Fruit fly (Drosophila melanogaster) whole organism, adult: ENCODE data around the gene PCNA2.
A peak's percentile ranks its signal among the peaks of the same experiment; 100 is the strongest.

Experiments used
- CG11617 ChIP-seq: fragments of 200-800 bp; sonication (Bioruptor generic); optimal IDR thresholded peaks from 2 replicates; lab custom pipeline; 2017; ENCODE audit warnings: mild to moderate bottlenecking, missing biosample characterization, missing genetic modification reagents, missing genetic modification characterization
- CG12768 ChIP-seq: fragments of 200-800 bp; sonication (Bioruptor generic); optimal IDR thresholded peaks from 2 replicates; lab custom pipeline; 2017; ENCODE audit warnings: missing biosample characterization, missing genetic modification characterization, mild to moderate bottlenecking, moderate library complexity, missing genetic modification reagents
- CG14711 ChIP-seq: fragments of 200-800 bp; sonication (Bioruptor generic); optimal IDR thresholded peaks from 2 replicates; lab custom pipeline; 2018; ENCODE audit warnings: missing biosample characterization, mild to moderate bottlenecking, missing genetic modification characterization, moderate library complexity
- CG1620 ChIP-seq: fragments of 200-800 bp; sonication (Bioruptor generic); optimal IDR thresholded peaks from 2 replicates; lab custom pipeline; 2016; ENCODE audit warnings: missing biosample characterization, missing genetic modification characterization
- CG33017 ChIP-seq: fragments of 200-800 bp; sonication (Bioruptor generic); optimal IDR thresholded peaks from 2 replicates; lab custom pipeline; 2018; ENCODE audit warnings: missing biosample characterization, mild to moderate bottlenecking, missing genetic modification characterization, moderate library complexity
- CG5204 ChIP-seq: fragments of 200-800 bp; sonication (Bioruptor generic); optimal IDR thresholded peaks from 2 replicates; lab custom pipeline; 2016; ENCODE audit warnings: missing biosample characterization, missing genetic modification characterization
- CG7045 ChIP-seq: fragments of 200-800 bp; sonication (Bioruptor generic); optimal IDR thresholded peaks from 2 replicates; lab custom pipeline; 2017; ENCODE audit warnings: missing biosample characterization, mild to moderate bottlenecking, missing genetic modification characterization
- CG7101 ChIP-seq: fragments of 200-800 bp; sonication (Bioruptor generic); optimal IDR thresholded peaks from 2 replicates; lab custom pipeline; 2018; ENCODE audit warnings: missing biosample characterization, mild to moderate bottlenecking, missing genetic modification characterization, moderate library complexity
- Clk ChIP-seq: fragments of 200-800 bp; sonication (Bioruptor generic); optimal IDR thresholded peaks from 2 replicates; lab custom pipeline; 2017; ENCODE audit warnings: missing biosample characterization, missing genetic modification characterization
- Crg-1 ChIP-seq: fragments of 200-800 bp; sonication (Bioruptor generic); optimal IDR thresholded peaks from 2 replicates; lab custom pipeline; 2016; ENCODE audit warnings: missing biosample characterization, missing genetic modification characterization
- Hr96 ChIP-seq: fragments of 200-800 bp; sonication (Bioruptor generic); optimal IDR thresholded peaks from 2 replicates; lab custom pipeline; 2016; ENCODE audit warnings: missing biosample characterization, missing genetic modification characterization
- Mnt ChIP-seq: fragments of 200-800 bp; sonication (Bioruptor generic); optimal IDR thresholded peaks from 2 replicates; lab custom pipeline; 2016; ENCODE audit warnings: missing biosample characterization, mild to moderate bottlenecking, missing genetic modification characterization
- bab1 ChIP-seq: fragments of 200-800 bp; sonication (Bioruptor generic); optimal IDR thresholded peaks from 3 replicates; lab custom pipeline; 2019; ENCODE audit warnings: missing biosample characterization, mild to moderate bottlenecking, missing genetic modification characterization, moderate library complexity
- cic ChIP-seq: fragments of 200-800 bp; sonication (Bioruptor generic); optimal IDR thresholded peaks from 2 replicates; lab custom pipeline; 2017; ENCODE audit warnings: missing biosample characterization, mild to moderate bottlenecking, missing genetic modification characterization, moderate library complexity
- cnc ChIP-seq, 2 experiments: fragments of >200 bp; optimal IDR thresholded peaks; 2 replicates each; lab custom pipeline; 2017
- kay ChIP-seq: fragments of 200-800 bp; sonication (Bioruptor generic); peaks from one replicate; lab custom pipeline; 2016; ENCODE audit warnings: missing biosample characterization, missing genetic modification characterization, borderline replicate concordance
- ovo ChIP-seq: fragments of 200-800 bp; sonication (Bioruptor generic); optimal IDR thresholded peaks from 2 replicates; lab custom pipeline; 2016; ENCODE audit warnings: missing biosample characterization, missing genetic modification characterization
- pad ChIP-seq: fragments of 200-800 bp; sonication (Bioruptor generic); optimal IDR thresholded peaks from 3 replicates; lab custom pipeline; 2017; ENCODE audit warnings: missing biosample characterization, missing genetic modification characterization, mild to moderate bottlenecking, moderate library complexity, missing genetic modification reagents
- tj ChIP-seq: fragments of 200-800 bp; sonication (Bioruptor generic); optimal IDR thresholded peaks from 3 replicates; lab custom pipeline; 2017; ENCODE audit warnings: missing biosample characterization, mild to moderate bottlenecking, missing genetic modification characterization, moderate library complexity
- toe ChIP-seq: fragments of 200-800 bp; sonication (Bioruptor generic); optimal IDR thresholded peaks from 2 replicates; lab custom pipeline; 2016; ENCODE audit warnings: missing biosample characterization, missing genetic modification characterization

Gene PCNA2

dm6 chr2L:19563029-19563980 is 20.5 kb downstream of the PCNA2 start, which contains the start of gene CG13078:
TSS of gene CG13078 (plus strand) at chr2L:19563930.
- TF ChIP-seq cic (GFP tag; lab: Kevin White, UChicago) (no peak), tj (GFP tag; lab: Kevin White, UChicago) (peak; percentile 35), bab1 (no peak), cnc (optimal IDR thresholded peaks at IDR 0.05; lab: Kevin White, UChicago) (no peak)

- TF ChIP-seq Hr96 (GFP tag; lab: Kevin White, UChicago) (peak; percentile 5), CG12768 (GFP tag; lab: Kevin White, UChicago) (peak; percentile 6), tj (GFP tag; lab: Kevin White, UChicago) (peak; percentile 12), toe (GFP tag; lab: Kevin White, UChicago) (no peak), cnc (optimal IDR thresholded peaks at IDR 0.05; lab: Kevin White, UChicago) (no peak), CG11617 (no peak), Mnt (no peak), bab1 (peak; percentile 23), cic (GFP tag; lab: Kevin White, UChicago) (peak; percentile 52)
These were observed 34.4 kb downstream of the PCNA2 start for dm6 chr2L:19549412-19549811.

dm6 chr2L:19548158-19548557 is 35.6 kb downstream of the PCNA2 start, which contains the start of gene Tep4:
TSS of gene Tep4 (plus strand) at chr2L:19548507.
- TF ChIP-seq bab1 (no peak), CG11617 (no peak), pad (no peak), cic (GFP tag; lab: Kevin White, UChicago) (peak; percentile 48), CG5204 (GFP tag; lab: Kevin White, UChicago) (no peak), kay (GFP tag; lab: Kevin White, UChicago) (peak; percentile 98), ovo (peak; percentile 15)

- peak; percentile 73 for TF ChIP-seq CG33017 (tag; lab: Kevin White, UChicago)
- peak; percentile 21 for TF ChIP-seq Hr96 (GFP tag; lab: Kevin White, UChicago)
- no peak for TF ChIP-seq ovo
- peak; percentile 85 for TF ChIP-seq CG11617
- peak; percentile 44 to 86 for TF ChIP-seq cnc (optimal IDR thresholded peaks at IDR 0.05; lab: Kevin White, UChicago)
- no peak for TF ChIP-seq Clk (GFP tag; lab: Kevin White, UChicago)
- no peak for TF ChIP-seq CG1620 (GFP tag; lab: Kevin White, UChicago)
- peak; percentile 34 for TF ChIP-seq pad
- peak; percentile 56 for TF ChIP-seq CG5204 (GFP tag; lab: Kevin White, UChicago)
- TF ChIP-seq Mnt = peak; percentile 62
- TF ChIP-seq cic (GFP tag; lab: Kevin White, UChicago) = peak; percentile 74
- peak; percentile 67 for TF ChIP-seq CG14711 (tag; lab: Kevin White, UChicago)
- no peak for TF ChIP-seq toe (GFP tag; lab: Kevin White, UChicago)
- no peak for TF ChIP-seq Crg-1 (GFP tag; lab: Kevin White, UChicago)
- TF ChIP-seq kay (GFP tag; lab: Kevin White, UChicago) = peak; percentile 70
- peak; percentile 77 for TF ChIP-seq CG12768 (GFP tag; lab: Kevin White, UChicago)
- TF ChIP-seq tj (GFP tag; lab: Kevin White, UChicago) = peak; percentile 72
- TF ChIP-seq CG7045 = peak; percentile 71
- peak; percentile 60 for TF ChIP-seq bab1
- peak; percentile 80 for TF ChIP-seq CG7101 (tag; lab: Kevin White, UChicago)
These were observed 36.7 kb downstream of the PCNA2 start, which contains the start of gene CG10337 for dm6 chr2L:19546869-19547710. TSS of gene CG10337 (minus strand) at chr2L:19546959.

dm6 chr2L:19543010-19543564 is 40.7 kb downstream of the PCNA2 start:
- TF ChIP-seq kay (GFP tag; lab: Kevin White, UChicago) (peak; percentile 48), CG33017 (tag; lab: Kevin White, UChicago) (peak; percentile 21), CG7045 (no peak)

dm6 chr2L:19542268-19542773 is 41.5 kb downstream of the PCNA2 start:
- TF ChIP-seq Crg-1 (GFP tag; lab: Kevin White, UChicago) (no peak), CG7101 (tag; lab: Kevin White, UChicago) (peak; percentile 14), CG33017 (tag; lab: Kevin White, UChicago) (no peak), cnc (optimal IDR thresholded peaks at IDR 0.05; lab: Kevin White, UChicago) (peak; percentile 41 to 89), ovo (no peak), Clk (GFP tag; lab: Kevin White, UChicago) (no peak), Hr96 (GFP tag; lab: Kevin White, UChicago) (no peak), bab1 (peak; percentile 60), cic (GFP tag; lab: Kevin White, UChicago) (no peak), Mnt (peak; percentile 34), kay (GFP tag; lab: Kevin White, UChicago) (peak; percentile 95), CG1620 (GFP tag; lab: Kevin White, UChicago) (peak; percentile 8), tj (GFP tag; lab: Kevin White, UChicago) (no peak), pad (no peak), CG11617 (peak; percentile 22), toe (GFP tag; lab: Kevin White, UChicago) (no peak), CG7045 (no peak), CG14711 (tag; lab: Kevin White, UChicago) (no peak), CG5204 (GFP tag; lab: Kevin White, UChicago) (no peak)
